Worm (Caenorhabditis elegans) whole organism, dauer: ENCODE measurements around the gene srlf-33.
A peak's percentile ranks its signal among the peaks of the same experiment; 100 is the strongest.

Experiments used
- unc-62 ChIP-seq: sonication (generic microtip); optimal IDR thresholded peaks from 2 replicates; lab custom pipeline; 2017; ENCODE audit warnings: missing biosample characterization, missing genetic modification reagents, missing genetic modification characterization

srlf-33 gene

DNA sequence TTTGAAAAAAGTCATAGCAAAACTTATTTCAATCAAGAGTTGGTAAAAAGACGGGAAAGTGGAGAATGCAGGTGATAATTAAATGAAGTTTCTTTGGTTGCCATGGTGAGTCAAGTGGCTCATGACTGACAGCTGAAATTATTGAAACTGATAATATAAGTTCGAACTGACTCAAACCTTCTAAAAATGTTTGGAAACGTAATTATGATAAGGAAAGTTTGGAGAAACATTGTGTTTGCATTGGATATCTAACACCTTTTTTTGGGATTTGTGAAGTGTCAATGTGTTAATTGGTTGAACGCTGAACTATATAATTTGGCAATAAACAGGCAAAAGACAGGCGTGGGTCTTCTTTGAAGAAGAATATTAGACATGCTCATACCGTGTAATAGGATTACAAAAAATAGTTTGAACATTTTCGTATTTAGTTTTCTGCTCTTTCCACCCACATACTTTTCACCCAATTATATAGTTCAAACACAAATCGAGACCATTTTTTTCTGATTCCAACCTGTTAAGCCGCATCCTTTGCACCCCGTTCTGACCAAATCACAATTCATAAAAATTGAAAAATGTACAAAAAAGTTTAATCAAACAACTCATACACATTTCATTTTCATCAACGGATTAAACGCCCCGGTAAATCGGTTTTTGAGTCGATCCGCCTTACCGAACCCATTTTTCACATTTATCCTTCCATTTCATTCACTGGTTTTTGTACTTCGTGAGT is at the start of gene srlf-33, which contains the start of gene srlf-32:
srlf-33 (minus strand) TSS at position 101 of the 730 bp plus-strand sequence.
srlf-32 (plus strand) TSS at position 680 of the 730 bp plus-strand sequence.
- TF ChIP-seq unc-62 (GFP tag; lab: Kevin White, UChicago): no peak

DNA sequence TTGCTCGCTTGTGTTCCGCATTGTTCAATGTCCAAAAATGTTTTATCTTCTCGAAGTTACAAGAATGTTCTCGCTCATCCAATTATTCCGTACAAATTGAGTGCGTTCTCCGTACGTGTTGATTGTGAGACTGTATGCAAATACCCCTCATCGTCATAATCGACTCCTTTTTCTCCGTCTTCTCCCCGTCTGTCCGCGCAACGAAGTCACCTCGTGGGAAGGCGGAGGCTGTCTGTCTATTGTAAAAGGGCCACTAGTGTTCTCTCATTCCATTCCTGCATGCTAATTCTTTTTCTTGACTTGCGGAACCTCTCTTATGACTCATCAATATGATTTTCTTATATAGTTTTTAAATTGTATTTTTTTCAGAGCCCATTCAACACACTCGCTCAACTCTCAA is 44.9 kb upstream of the srlf-33 start, which contains the start of gene ZK829.9:
ZK829.9 (plus strand) TSS at position 364 of the 400 bp plus-strand sequence.
- TF ChIP-seq unc-62 (GFP tag; lab: Kevin White, UChicago): no peak

DNA sequence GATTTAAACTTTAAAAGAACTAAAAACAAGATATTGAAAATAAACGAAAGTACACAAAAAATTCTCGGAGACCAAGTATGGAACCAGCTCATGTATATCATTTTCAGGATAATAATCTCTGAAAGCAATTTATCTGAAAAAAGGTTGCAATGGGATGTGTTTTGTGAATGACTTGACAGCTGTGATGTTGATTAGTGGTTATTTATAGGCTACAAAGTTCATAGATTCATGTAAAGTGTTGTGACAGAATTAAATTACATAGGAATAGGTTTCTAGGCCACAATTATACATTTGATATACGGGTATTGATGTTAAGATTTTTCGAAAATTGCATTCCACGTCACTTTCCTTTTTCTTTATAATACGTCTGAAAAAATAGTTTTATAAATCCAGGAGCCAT is 40.1 kb upstream of the srlf-33 start, which contains the start of gene srj-1:
srj-1 (minus strand) TSS at position 101 of the 400 bp plus-strand sequence.
- no peak for TF ChIP-seq unc-62 (GFP tag; lab: Kevin White, UChicago)

DNA sequence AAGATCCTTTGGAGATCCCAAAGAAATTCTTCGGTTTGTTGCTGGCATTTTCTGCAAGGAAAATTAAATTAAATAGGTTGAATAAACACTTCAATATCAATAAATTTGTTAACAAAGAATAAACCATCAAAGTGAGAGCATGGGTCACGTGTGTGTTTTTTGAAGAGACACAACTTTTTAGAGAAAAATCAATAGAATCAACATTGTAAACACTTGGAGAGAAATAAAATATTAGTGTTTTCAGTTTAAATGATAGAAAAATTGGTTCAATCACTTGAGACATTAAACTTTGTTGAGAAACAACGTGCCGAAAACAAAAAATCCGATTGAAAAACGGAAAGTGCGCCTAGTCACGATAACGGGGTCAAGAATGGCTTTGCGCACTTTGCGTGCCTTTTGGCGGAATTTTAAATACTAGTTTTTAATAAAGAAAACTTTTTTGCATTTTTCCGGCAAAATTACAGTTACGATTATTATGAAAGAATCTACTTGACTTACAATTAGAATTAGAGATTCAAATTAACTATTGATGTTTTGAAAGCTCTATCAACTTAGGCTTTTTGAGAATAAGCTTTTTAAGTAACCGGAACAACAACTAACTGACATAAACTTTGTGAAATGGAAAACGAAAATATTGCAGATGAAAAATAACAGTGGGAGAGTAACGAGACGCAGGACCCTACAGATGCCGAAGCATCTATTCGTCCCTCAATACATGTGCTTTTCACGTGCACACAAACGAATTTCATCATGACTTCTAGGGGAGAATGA is 36.4 kb upstream of the srlf-33 start, which contains the start of gene ZK829.7:
ZK829.7 (minus strand) TSS at position 51 of the 771 bp plus-strand sequence.
- TF ChIP-seq unc-62 (GFP tag; lab: Kevin White, UChicago): no peak

DNA sequence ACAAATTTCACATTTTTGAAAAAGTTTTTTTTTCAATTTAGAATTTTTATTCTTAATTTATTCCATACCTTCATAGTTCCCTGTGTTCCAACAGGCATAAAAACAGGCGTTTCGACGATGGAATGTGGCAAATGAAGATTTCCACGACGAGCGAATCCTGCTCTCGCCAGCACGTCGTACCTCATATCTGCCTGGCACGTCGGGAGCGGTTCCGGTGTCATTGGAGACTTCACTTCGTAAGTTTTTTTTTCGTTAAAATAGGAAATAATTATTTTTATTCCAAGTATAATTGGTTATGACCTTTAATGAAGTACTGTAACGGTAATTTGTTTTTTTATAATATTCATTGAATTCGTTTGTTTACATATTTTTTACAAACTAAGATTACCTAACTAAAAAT is 34.3 kb upstream of the srlf-33 start, which contains the start of gene tgt-1:
tgt-1 (minus strand) TSS at position 232 of the 400 bp plus-strand sequence.
- no peak for TF ChIP-seq unc-62 (GFP tag; lab: Kevin White, UChicago)

DNA sequence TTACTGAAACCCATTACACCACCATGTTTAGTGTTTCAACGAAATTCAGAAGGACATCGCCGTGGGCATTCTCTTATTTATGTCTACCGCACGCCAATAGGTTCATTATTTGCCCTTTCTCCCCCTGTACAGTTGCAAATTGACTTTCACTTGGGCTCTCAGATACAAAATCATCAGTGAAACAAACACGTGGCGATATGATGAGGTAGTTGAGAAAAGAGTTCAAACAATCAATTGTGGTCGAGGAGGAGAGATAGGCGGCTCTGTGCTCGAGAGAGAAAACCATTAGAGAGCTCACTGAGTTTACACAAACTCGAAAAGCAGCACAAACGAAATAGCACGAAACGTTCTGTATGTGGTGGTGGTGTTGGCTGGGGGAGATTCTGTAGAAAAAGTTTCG is 31.8 kb upstream of the srlf-33 start:
- TF ChIP-seq unc-62 (GFP tag; lab: Kevin White, UChicago): no peak

DNA sequence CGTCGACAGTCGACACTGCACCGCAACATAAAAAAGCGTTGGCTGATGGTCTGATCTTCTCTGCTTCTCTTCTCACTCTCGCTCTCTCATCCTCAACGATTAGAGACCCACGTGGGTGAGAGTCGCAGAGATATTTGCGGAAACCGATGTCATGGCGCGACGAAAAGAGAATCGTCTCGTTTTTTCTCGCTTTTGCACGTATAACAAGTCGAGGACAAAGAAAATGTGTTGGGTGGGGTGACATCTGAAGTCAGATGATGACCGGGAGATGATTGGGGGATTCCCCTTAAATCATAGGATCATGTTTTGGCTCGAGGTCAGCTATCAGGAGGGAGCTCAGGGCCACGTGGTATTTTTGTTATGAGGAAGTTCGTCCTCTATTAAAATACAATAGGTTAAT is 31.1 kb upstream of the srlf-33 start:
- peak; percentile 29 for TF ChIP-seq unc-62 (GFP tag; lab: Kevin White, UChicago)

DNA sequence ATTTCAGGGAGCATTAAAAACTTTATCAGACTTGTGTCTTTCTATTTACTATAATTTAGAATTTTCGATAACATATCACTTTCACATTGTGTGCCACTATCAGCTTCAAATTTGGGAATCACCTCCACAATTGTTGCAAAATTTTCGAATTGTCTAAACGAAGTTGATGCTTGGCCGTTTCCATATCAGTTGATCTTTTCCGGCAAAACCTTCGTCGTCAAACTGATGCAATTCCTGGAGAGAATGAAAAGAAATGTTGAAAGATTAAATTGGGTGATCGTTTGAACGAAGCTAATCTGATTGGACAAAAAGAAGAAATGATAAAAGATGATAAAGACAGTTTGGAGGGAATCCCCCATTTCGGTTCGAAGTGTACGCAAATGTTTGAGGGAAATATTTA is 30.3 kb upstream of the srlf-33 start:
- no peak for TF ChIP-seq unc-62 (GFP tag; lab: Kevin White, UChicago)

DNA sequence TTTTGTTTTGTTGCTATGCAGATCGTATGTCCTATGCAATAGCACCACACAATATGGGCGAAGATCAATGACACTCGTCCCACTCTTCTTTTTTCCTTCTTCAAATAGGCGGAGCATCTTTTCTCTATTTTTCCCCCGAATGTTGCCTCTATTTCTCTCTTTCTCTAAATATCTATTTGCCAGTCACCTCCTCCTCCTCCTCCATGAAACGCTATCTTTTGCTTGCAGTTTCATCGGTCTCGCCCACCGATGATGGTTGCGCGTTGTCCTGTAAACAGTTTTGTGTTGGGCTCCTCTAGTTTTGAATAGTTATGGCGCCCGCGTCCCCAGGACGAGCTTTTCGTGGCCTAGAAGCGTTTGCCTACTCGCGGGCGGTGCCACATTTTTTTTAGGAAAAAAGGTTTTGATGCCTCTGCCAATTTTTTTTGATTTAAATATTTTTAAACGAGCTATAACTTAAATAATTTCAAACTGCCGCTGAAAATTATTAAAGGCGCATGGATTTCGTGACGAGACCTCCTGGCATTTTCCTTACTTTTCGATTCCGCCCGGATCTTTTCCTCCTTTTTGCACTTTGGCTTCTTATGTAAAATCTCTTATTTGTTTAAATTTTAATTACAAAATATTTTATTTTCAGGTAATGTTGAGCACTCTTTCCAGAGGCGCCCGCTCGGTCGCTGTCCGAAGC is 27.5 kb upstream of the srlf-33 start, which contains the start of gene gdh-1:
gdh-1 (plus strand) TSS at position 638 of the 688 bp plus-strand sequence.
- TF ChIP-seq unc-62 (GFP tag; lab: Kevin White, UChicago): no peak

DNA sequence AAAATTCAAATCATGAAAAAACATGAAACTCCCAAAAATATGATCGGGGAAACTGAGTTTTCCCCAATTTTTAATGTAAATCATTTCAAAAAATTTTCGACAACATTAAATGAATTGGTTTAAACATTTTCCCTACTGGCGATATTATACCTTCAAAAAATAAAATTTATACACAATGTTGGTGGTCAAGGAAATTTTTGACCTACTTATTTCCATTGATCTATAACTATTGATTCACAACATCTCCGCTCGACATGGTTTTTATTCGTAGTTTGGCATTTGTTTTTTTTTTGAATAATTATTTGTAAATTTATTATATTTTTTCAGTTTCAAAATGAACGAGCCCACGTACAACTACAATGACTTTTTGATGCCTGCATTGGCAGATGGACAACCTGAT is 25.0 kb upstream of the srlf-33 start, which contains the start of gene tbx-36:
tbx-36 (plus strand) TSS at position 301 of the 400 bp plus-strand sequence.
- no peak for TF ChIP-seq unc-62 (GFP tag; lab: Kevin White, UChicago)

DNA sequence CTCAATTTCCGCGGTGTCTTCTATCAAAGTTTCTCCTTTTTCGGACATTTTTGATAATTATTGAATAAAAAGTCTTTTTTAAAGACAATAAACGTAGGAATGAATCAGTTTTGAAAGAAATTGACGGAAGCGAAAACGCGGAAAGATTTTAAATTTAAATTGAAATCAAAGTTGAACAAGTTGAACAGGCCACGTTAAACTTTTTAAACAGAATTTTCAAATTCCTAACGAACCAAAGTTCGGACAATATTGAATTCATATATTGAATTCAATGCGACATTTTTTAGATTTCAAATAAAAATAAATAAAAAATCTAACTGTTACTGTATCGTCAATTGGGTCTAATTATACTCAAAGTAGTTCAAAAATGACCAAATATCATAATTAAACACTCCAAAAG is 24.5 kb upstream of the srlf-33 start, which contains the start of gene hdl-1:
hdl-1 (minus strand) TSS at position 101 of the 400 bp plus-strand sequence.
- TF ChIP-seq unc-62 (GFP tag; lab: Kevin White, UChicago): no peak

DNA sequence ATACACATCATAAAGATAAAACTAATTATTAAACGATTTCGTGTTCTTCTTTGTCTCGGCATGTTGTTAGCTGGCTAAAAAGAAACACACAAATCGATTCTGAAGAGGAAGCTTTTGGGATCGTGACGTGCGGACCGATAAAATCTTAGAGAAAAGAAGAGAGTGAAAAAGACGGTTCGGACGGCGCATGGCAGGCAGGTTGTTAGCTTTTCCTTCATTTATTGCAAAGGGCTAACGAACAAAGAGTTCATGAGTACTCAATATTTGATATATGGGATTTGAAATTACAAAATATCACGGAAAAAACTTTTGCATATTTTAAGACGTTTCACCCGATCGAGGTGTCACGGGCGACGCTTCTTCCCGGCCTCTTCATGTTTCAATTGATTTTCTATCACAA is 20.4 kb upstream of the srlf-33 start, which contains the start of gene ZK829.3:
ZK829.3 (minus strand) TSS at position 101 of the 400 bp plus-strand sequence.
- no peak for TF ChIP-seq unc-62 (GFP tag; lab: Kevin White, UChicago)

DNA sequence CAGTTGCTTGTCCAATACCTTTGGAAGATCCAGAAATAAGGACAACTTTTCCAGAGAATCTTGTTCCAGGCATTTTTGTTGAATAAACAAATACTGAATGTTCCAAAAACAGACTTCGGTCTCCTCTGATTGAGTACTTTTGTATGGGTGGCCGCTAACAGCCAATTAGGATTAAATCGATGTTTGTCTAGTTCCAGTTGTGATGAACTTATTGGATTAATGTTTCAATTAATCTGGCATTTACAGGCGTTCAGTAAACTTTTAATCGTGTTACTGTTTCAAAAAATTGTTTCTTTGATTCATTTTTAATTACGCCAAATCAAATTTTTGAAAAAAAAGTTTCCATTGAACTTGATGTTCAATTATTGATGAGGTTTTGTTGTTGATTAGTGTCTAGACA is 17.1 kb upstream of the srlf-33 start, which contains the start of gene ZK829.1:
ZK829.1 (minus strand) TSS at position 101 of the 400 bp plus-strand sequence.
- no peak for TF ChIP-seq unc-62 (GFP tag; lab: Kevin White, UChicago)

DNA sequence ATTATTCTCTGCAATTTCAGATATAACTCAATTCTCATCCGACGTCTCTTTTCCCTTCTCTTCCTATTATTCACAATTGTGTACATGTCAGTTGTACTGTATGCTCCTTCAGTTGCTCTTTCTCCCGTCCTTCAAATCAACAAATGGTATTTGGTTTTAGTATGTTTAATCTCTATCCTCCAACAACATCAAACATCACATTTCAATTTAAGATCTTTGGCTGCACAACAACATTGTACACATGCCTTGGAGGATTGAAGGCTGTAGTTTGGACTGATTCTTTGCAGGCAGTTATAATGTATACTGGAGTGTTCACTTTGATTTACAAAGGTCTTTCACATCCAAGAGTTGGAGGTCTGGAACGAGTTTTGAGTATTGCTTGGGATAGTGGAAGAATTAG is 13.3 kb upstream of the srlf-33 start:
- TF ChIP-seq unc-62 (GFP tag; lab: Kevin White, UChicago): no peak

DNA sequence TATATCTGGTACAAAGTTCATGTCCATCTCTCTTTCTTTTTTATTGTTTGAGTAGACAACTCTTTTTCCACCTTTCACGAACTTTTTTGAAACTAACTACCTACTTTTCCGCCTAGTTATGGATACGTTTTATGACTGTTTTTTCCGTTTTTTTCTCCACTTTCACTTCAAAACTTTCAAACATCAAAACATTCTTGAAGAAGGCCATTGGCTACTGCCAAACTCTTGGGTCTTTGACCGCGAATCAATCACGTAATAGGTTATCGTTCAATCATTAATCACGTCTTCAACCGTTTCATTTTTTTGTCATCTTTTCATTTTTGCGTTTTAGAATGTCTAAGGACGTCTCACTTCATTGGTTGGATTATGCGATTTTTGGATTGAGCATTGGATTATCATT is 11.8 kb upstream of the srlf-33 start, which contains the start of gene slc-5A12:
slc-5A12 (plus strand) TSS at position 333 of the 400 bp plus-strand sequence.
- no peak for TF ChIP-seq unc-62 (GFP tag; lab: Kevin White, UChicago)
